Fruit fly (Drosophila melanogaster) whole organism, prepupa: ENCODE results near the gene Mipp1.

Source experiments
- CG32006 ChIP-seq: fragments of 200-800 bp; sonication (Bioruptor generic); optimal IDR thresholded peaks from 3 replicates; lab custom pipeline; 2017; ENCODE audit warnings: missing biosample characterization, mild to moderate bottlenecking, missing genetic modification characterization
- CG34406 ChIP-seq: fragments of 200-800 bp; sonication (Bioruptor generic); optimal IDR thresholded peaks from 3 replicates; lab custom pipeline; 2016; ENCODE audit warnings: missing biosample characterization, missing genetic modification characterization
- CG9139 ChIP-seq: fragments of 200-800 bp; sonication (Bioruptor generic); optimal IDR thresholded peaks from 3 replicates; lab custom pipeline; 2017; ENCODE audit warnings: missing biosample characterization, mild to moderate bottlenecking, missing genetic modification characterization
- OdsH ChIP-seq: fragments of 200-800 bp; sonication (Bioruptor generic); optimal IDR thresholded peaks from 3 replicates; lab custom pipeline; 2016; ENCODE audit warnings: missing biosample characterization, missing genetic modification characterization
- esn ChIP-seq: fragments of 200-800 bp; sonication (Bioruptor generic); optimal IDR thresholded peaks from 2 replicates; lab custom pipeline; 2016; ENCODE audit warnings: missing biosample characterization, mild to moderate bottlenecking, missing genetic modification characterization, moderate library complexity
- ss ChIP-seq, 2 experiments: fragments of 200-800 bp; sonication (Bioruptor generic); optimal IDR thresholded peaks; 2 replicates in 1 of 2; 3 replicates in 1 of 2; lab custom pipeline; 2017 to 2018; ENCODE audit warnings: mild to moderate bottlenecking in 2 of 2, missing biosample characterization in 2 of 2, missing genetic modification characterization in 2 of 2, moderate library complexity in 1 of 2

dm6 chr3L:16574307-16574946 lies 1.3 kb upstream of the Mipp1 start, which contains the start of gene mbf1:
- no peak for TF ChIP-seq CG34406 (GFP tag; lab: Kevin White, UChicago)
- TF ChIP-seq OdsH (GFP tag; lab: Kevin White, UChicago), result no peak
- TF ChIP-seq CG9139 (GFP tag; lab: Kevin White, UChicago), result no peak
- peak in 1 of 2 experiments; percentile 0 for TF ChIP-seq ss (GFP tag; optimal IDR thresholded peaks at IDR 0.05; lab: Kevin White, UChicago)
- no peak for TF ChIP-seq CG32006 (GFP tag; lab: Kevin White, UChicago)
- peak; percentile 20 for TF ChIP-seq esn (GFP tag; lab: Kevin White, UChicago)
